Worm (Caenorhabditis elegans) whole organism, young adult: ENCODE data around the gene mesp-1.

Source experiments
- B0035.1 ChIP-seq: sonication (generic microtip); optimal IDR thresholded peaks from 2 replicates; lab custom pipeline; 2016; ENCODE audit warnings: missing genetic modification characterization, mild to moderate bottlenecking, missing compliant biosample characterization, missing genotype, missing genetic modification reagents
- F10E7.11 ChIP-seq: sonication (generic microtip); optimal IDR thresholded peaks from 2 replicates; lab custom pipeline; 2017; ENCODE audit warnings: mild to moderate bottlenecking, missing genetic modification characterization, moderate library complexity, missing compliant biosample characterization
- F22D6.2 ChIP-seq: sonication (generic microtip); optimal IDR thresholded peaks from 2 replicates; lab custom pipeline; 2016; ENCODE audit warnings: mild to moderate bottlenecking, missing genetic modification characterization, missing compliant biosample characterization
- F37B4.10 ChIP-seq: fragments of 200-800 bp; sonication (Bioruptor generic); IDR thresholded peaks from 2 replicates; pipeline ENCODE4 v1.3.6; 2022; ENCODE audit warnings: missing genetic modification characterization, missing compliant biosample characterization
- F52B5.7 ChIP-seq: sonication (generic microtip); optimal IDR thresholded peaks from 2 replicates; lab custom pipeline; 2016; ENCODE audit warnings: mild to moderate bottlenecking, missing genetic modification characterization, missing compliant biosample characterization
- F55B11.4 ChIP-seq: sonication (generic microtip); optimal IDR thresholded peaks from 2 replicates; lab custom pipeline; 2016; ENCODE audit warnings: missing compliant biosample characterization, missing genetic modification characterization, borderline replicate concordance; ENCODE audit not compliant: insufficient read depth
- K11D2.4 ChIP-seq: fragments of 200-800 bp; sonication (Bioruptor generic); IDR thresholded peaks from 2 replicates; pipeline ENCODE4 v1.3.6; 2022; ENCODE audit warnings: missing genetic modification reagents, missing genetic modification characterization, missing compliant biosample characterization
- T07F8.4 ChIP-seq: sonication (generic microtip); optimal IDR thresholded peaks from 2 replicates; lab custom pipeline; 2016; ENCODE audit warnings: mild to moderate bottlenecking, missing genetic modification characterization, moderate library complexity, missing compliant biosample characterization
- T26A5.8 ChIP-seq: sonication (generic microtip); optimal IDR thresholded peaks from 2 replicates; lab custom pipeline; 2016; ENCODE audit warnings: missing genetic modification characterization, missing compliant biosample characterization
- Y53G8AR.9 ChIP-seq: fragments of 200-800 bp; sonication (Bioruptor generic); conservative IDR thresholded peaks from 2 replicates; pipeline ENCODE4 v1.3.6; 2022; ENCODE audit warnings: missing genetic modification reagents, missing genetic modification characterization, missing compliant biosample characterization
- Y56A3A.18 ChIP-seq: fragments of 200-800 bp; sonication (Bioruptor generic); IDR thresholded peaks from 2 replicates; pipeline ENCODE4 v1.3.6; 2022; ENCODE audit warnings: missing genetic modification reagents, missing genetic modification characterization, missing compliant biosample characterization
- aptf-3 ChIP-seq: fragments of 200-800 bp; sonication (Bioruptor generic); IDR thresholded peaks from 2 replicates; pipeline ENCODE4 v1.3.6; 2022; ENCODE audit warnings: missing genetic modification characterization, missing compliant biosample characterization
- atf-7 ChIP-seq: sonication (generic microtip); optimal IDR thresholded peaks from 2 replicates; lab custom pipeline; 2017; ENCODE audit warnings: mild to moderate bottlenecking, missing genetic modification characterization, missing compliant biosample characterization
- athp-1 ChIP-seq: sonication (generic microtip); optimal IDR thresholded peaks from 2 replicates; lab custom pipeline; 2017; ENCODE audit warnings: mild to moderate bottlenecking, missing genetic modification characterization, missing compliant biosample characterization
- attf-6 ChIP-seq: fragments of 200-800 bp; sonication (Bioruptor generic); IDR thresholded peaks from 2 replicates; pipeline ENCODE4 v1.3.6; 2022; ENCODE audit warnings: missing genetic modification reagents, missing genetic modification characterization, missing compliant biosample characterization
- bed-2 ChIP-seq: fragments of 200-800 bp; sonication (Bioruptor generic); IDR thresholded peaks from 2 replicates; pipeline ENCODE4 v1.3.6; 2022; ENCODE audit warnings: missing genetic modification reagents, missing genetic modification characterization, missing compliant biosample characterization
- ccch-3 ChIP-seq: fragments of 200-800 bp; sonication (Bioruptor generic); optimal IDR thresholded peaks from 2 replicates; lab custom pipeline; 2018; ENCODE audit warnings: mild to moderate bottlenecking, missing genetic modification characterization, missing compliant biosample characterization
- cebp-2 ChIP-seq: fragments of 200-800 bp; sonication (Bioruptor generic); IDR thresholded peaks from 2 replicates; pipeline ENCODE4 v1.3.6; 2022; ENCODE audit warnings: missing genetic modification characterization, missing compliant biosample characterization
- ceh-40 ChIP-seq: fragments of 200-800 bp; sonication (Bioruptor generic); IDR thresholded peaks from 2 replicates; pipeline ENCODE4 v1.3.6; 2022; ENCODE audit warnings: missing genetic modification characterization, missing compliant biosample characterization
- ceh-58 ChIP-seq: fragments of 200-800 bp; sonication (Bioruptor generic); IDR thresholded peaks from 2 replicates; pipeline ENCODE4 v1.3.6; 2022; ENCODE audit warnings: missing genetic modification characterization, missing compliant biosample characterization
- ceh-79 ChIP-seq: sonication (generic microtip); optimal IDR thresholded peaks from 2 replicates; lab custom pipeline; 2017; ENCODE audit warnings: mild to moderate bottlenecking, missing genetic modification characterization, missing compliant biosample characterization
- ceh-91 ChIP-seq: fragments of 200-800 bp; sonication (Bioruptor generic); IDR thresholded peaks from 2 replicates; pipeline ENCODE4 v1.3.6; 2022; ENCODE audit warnings: missing genetic modification reagents, missing genetic modification characterization, missing compliant biosample characterization
- chd-7 ChIP-seq: sonication (generic microtip); optimal IDR thresholded peaks from 2 replicates; lab custom pipeline; 2016; ENCODE audit warnings: mild to moderate bottlenecking, missing genetic modification characterization, moderate library complexity, missing compliant biosample characterization
- die-1 ChIP-seq: sonication (generic microtip); optimal IDR thresholded peaks from 2 replicates; lab custom pipeline; 2016; ENCODE audit warnings: missing genotype, mild to moderate bottlenecking, missing genetic modification characterization, missing compliant biosample characterization
- dpl-1 ChIP-seq: fragments of 150-350 bp; optimal IDR thresholded peaks from 2 replicates; lab custom pipeline; 2014; ENCODE audit warnings: missing biosample characterization, missing genetic modification reagents, missing genetic modification characterization
- efl-1 ChIP-seq: fragments of 150-350 bp; optimal IDR thresholded peaks from 2 replicates; lab custom pipeline; 2014; ENCODE audit warnings: missing biosample characterization, missing genetic modification reagents, missing genetic modification characterization
- egl-44 ChIP-seq: fragments of 200-800 bp; sonication (Bioruptor generic); IDR thresholded peaks from 2 replicates; pipeline ENCODE4 v1.3.6; 2022; ENCODE audit warnings: missing genetic modification reagents, missing genetic modification characterization, missing compliant biosample characterization
- him-1 ChIP-seq: sonication (generic microtip); optimal IDR thresholded peaks from 2 replicates; lab custom pipeline; 2016; ENCODE audit warnings: missing genotype, missing genetic modification reagents, missing genetic modification characterization, missing compliant biosample characterization
- hmg-20 ChIP-seq: fragments of 200-800 bp; sonication (Bioruptor generic); IDR thresholded peaks from 2 replicates; pipeline ENCODE4 v1.3.6; 2022; ENCODE audit warnings: missing genetic modification reagents, missing genetic modification characterization, missing compliant biosample characterization
- hrde-1 ChIP-seq: sonication (generic microtip); optimal IDR thresholded peaks from 2 replicates; lab custom pipeline; 2016; ENCODE audit warnings: missing genetic modification characterization, mild to moderate bottlenecking, missing compliant biosample characterization, moderate library complexity, missing genotype, missing genetic modification reagents, borderline replicate concordance
- lag-1 ChIP-seq: fragments of 200-800 bp; sonication (Bioruptor generic); IDR thresholded peaks from 2 replicates; pipeline ENCODE4 v1.3.6; 2022; ENCODE audit warnings: missing genetic modification reagents, missing genetic modification characterization, missing compliant biosample characterization
- let-607 ChIP-seq, 2 experiments: fragments of 200-800 bp in 1 of 2; sonication (Bioruptor generic) in 1 of 2; sonication (generic microtip) in 1 of 2; optimal IDR thresholded peaks; 2 replicates each; lab custom pipeline; 2016 to 2018; ENCODE audit warnings: mild to moderate bottlenecking in 2 of 2, missing compliant biosample characterization in 2 of 2, missing genetic modification characterization in 2 of 2, moderate library complexity in 2 of 2, missing genotype in 1 of 2
- lin-26 ChIP-seq: fragments of 200-800 bp; sonication (Bioruptor generic); IDR thresholded peaks from 2 replicates; pipeline ENCODE4 v1.3.6; 2022; ENCODE audit warnings: missing genetic modification reagents, missing genetic modification characterization, missing compliant biosample characterization
- lin-40 ChIP-seq: sonication (generic microtip); optimal IDR thresholded peaks from 2 replicates; lab custom pipeline; 2016; ENCODE audit warnings: missing genetic modification characterization, mild to moderate bottlenecking, missing compliant biosample characterization, missing genotype, missing genetic modification reagents
- lir-1 ChIP-seq: fragments of 200-800 bp; sonication (Bioruptor generic); conservative IDR thresholded peaks from 2 replicates; pipeline ENCODE4 v1.3.6; 2022; ENCODE audit warnings: missing genetic modification reagents, missing genetic modification characterization, missing compliant biosample characterization
- lsy-27 ChIP-seq: sonication (generic microtip); optimal IDR thresholded peaks from 2 replicates; lab custom pipeline; 2017; ENCODE audit warnings: missing genetic modification characterization, mild to moderate bottlenecking, missing compliant biosample characterization, antibody characterized with exemption, missing genotype, borderline replicate concordance; ENCODE audit not compliant: insufficient read depth
- nfya-1 ChIP-seq: sonication (generic microtip); optimal IDR thresholded peaks from 2 replicates; lab custom pipeline; 2017; ENCODE audit warnings: antibody characterized with exemption, missing compliant biosample characterization, missing genetic modification characterization, borderline replicate concordance; ENCODE audit not compliant: insufficient read depth
- nfyb-1 ChIP-seq: fragments of 200-800 bp; sonication (Bioruptor generic); IDR thresholded peaks from 2 replicates; pipeline ENCODE4 v1.3.6; 2022; ENCODE audit warnings: missing genetic modification reagents, missing genetic modification characterization, missing compliant biosample characterization
- nhr-27 ChIP-seq: fragments of 200-800 bp; sonication (Bioruptor generic); optimal IDR thresholded peaks from 2 replicates; lab custom pipeline; 2018; ENCODE audit warnings: mild to moderate bottlenecking, missing genetic modification characterization, moderate library complexity, missing compliant biosample characterization
- nhr-80 ChIP-seq: sonication (generic microtip); optimal IDR thresholded peaks from 2 replicates; lab custom pipeline; 2016; ENCODE audit warnings: missing genetic modification characterization, missing compliant biosample characterization
- rcor-1 ChIP-seq: fragments of 200-800 bp; sonication (Bioruptor generic); IDR thresholded peaks from 2 replicates; pipeline ENCODE4 v1.3.6; 2022; ENCODE audit warnings: missing genetic modification reagents, missing genetic modification characterization, missing compliant biosample characterization
- sdz-38 ChIP-seq: sonication (generic microtip); optimal IDR thresholded peaks from 2 replicates; lab custom pipeline; 2016; ENCODE audit warnings: missing genotype, missing genetic modification characterization, missing compliant biosample characterization
- sptf-2 ChIP-seq: fragments of 200-800 bp; sonication (Bioruptor generic); optimal IDR thresholded peaks from 2 replicates; lab custom pipeline; 2018; ENCODE audit warnings: mild to moderate bottlenecking, missing genetic modification characterization, missing compliant biosample characterization
- tbp1 ChIP-seq: fragments of 200-800 bp; sonication (Bioruptor generic); optimal IDR thresholded peaks from 2 replicates; lab custom pipeline; 2018; ENCODE audit warnings: mild to moderate bottlenecking, missing genetic modification characterization, missing compliant biosample characterization
- tbx-9 ChIP-seq: sonication (generic microtip); optimal IDR thresholded peaks from 2 replicates; lab custom pipeline; 2016; ENCODE audit warnings: borderline replicate concordance, missing genetic modification characterization, inconsistent platforms, missing compliant biosample characterization
- zim-3 ChIP-seq: sonication (generic microtip); optimal IDR thresholded peaks from 2 replicates; lab custom pipeline; 2017; ENCODE audit warnings: mild to moderate bottlenecking, missing genetic modification characterization, moderate library complexity, missing compliant biosample characterization
- ztf-28 ChIP-seq: fragments of 200-800 bp; sonication (Bioruptor generic); IDR thresholded peaks from 2 replicates; pipeline ENCODE4 v1.3.6; 2022; ENCODE audit warnings: missing genetic modification reagents, missing genetic modification characterization, missing compliant biosample characterization
- ztf-3 ChIP-seq: fragments of 200-800 bp; sonication (Bioruptor generic); optimal IDR thresholded peaks from 2 replicates; lab custom pipeline; 2018; ENCODE audit warnings: mild to moderate bottlenecking, missing genetic modification characterization, missing compliant biosample characterization
- ztf-6 ChIP-seq: fragments of 200-800 bp; sonication (Bioruptor generic); IDR thresholded peaks from 2 replicates; pipeline ENCODE4 v1.3.6; 2022; ENCODE audit warnings: missing genetic modification reagents, missing genetic modification characterization, missing compliant biosample characterization

mesp-1 gene

DNA sequence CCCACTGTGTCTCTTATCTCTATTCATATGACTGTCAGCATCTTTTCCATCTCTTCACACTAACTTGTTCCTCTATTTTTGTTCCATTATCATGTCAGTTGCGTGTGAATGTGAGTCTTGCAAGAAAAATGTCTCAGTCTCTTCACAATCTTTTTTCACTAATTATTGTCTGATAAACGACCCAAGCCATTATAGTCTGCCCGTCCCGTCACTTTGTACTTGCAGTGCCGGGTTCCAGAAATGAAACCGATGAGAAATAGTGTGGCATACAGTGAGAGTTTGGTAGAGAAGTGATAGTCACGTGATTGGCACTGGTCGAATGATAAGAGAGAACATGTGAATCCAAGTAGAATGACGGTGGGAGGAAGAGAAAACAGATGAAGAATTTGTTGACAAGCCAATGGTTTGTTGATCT, 28.5 kb downstream of the mesp-1 start (continued):
- no peak for TF ChIP-seq rcor-1 (GFP tag; lab: Robert Waterston, UW)
- no peak for TF ChIP-seq lsy-27 (tag; lab: Kevin White, UChicago)
- TF ChIP-seq nfyb-1 (GFP tag; lab: Robert Waterston, UW): peak; percentile 86
- no peak for TF ChIP-seq T26A5.8 (tag; lab: Kevin White, UChicago)
- TF ChIP-seq zim-3 (tag; lab: Kevin White, UChicago): no peak
- TF ChIP-seq ccch-3: no peak
- no peak for TF ChIP-seq ztf-28 (GFP tag; lab: Robert Waterston, UW)
- TF ChIP-seq Y53G8AR.9 (GFP tag; lab: Robert Waterston, UW): peak; percentile 74; the same call in 1 of the 2 replicates
- no peak for TF ChIP-seq him-1 (tag; lab: Kevin White, UChicago)
- no peak for TF ChIP-seq F52B5.7 (tag; lab: Kevin White, UChicago)
- 0 out of 2 replicates have a peak, but pooled peaks have one; percentile 66 for TF ChIP-seq F37B4.10 (GFP tag; lab: Robert Waterston, UW)
- peak; percentile 98 for TF ChIP-seq atf-7 (tag; lab: Kevin White, UChicago)
- no peak for TF ChIP-seq lag-1 (GFP tag; lab: Robert Waterston, UW)
- TF ChIP-seq let-607 (tag; optimal IDR thresholded peaks at IDR 0.05; lab: Kevin White, UChicago): peak; percentile 29 to 90
- 0 out of 2 replicates have a peak, but pooled peaks have one; percentile 17 for TF ChIP-seq lin-26 (GFP tag; lab: Robert Waterston, UW)
- TF ChIP-seq chd-7: peak; percentile 96
- TF ChIP-seq ceh-91 (GFP tag; lab: Robert Waterston, UW): no peak
- no peak for TF ChIP-seq efl-1 (GFP tag; lab: Kevin White, UChicago)
- no peak for TF ChIP-seq hmg-20 (GFP tag; lab: Robert Waterston, UW)
- no peak for TF ChIP-seq ztf-6 (GFP tag; lab: Robert Waterston, UW)
- peak; percentile 99 for TF ChIP-seq nhr-80 (tag; lab: Kevin White, UChicago)
- TF ChIP-seq attf-6 (GFP tag; lab: Robert Waterston, UW): no peak
- peak; percentile 93 for TF ChIP-seq F22D6.2 (tag; lab: Kevin White, UChicago)
- peak; percentile 64 for TF ChIP-seq lir-1 (GFP tag; lab: Robert Waterston, UW)
- TF ChIP-seq F55B11.4: no peak
- TF ChIP-seq nhr-27 (tag; lab: Kevin White, UChicago): no peak
- no peak for TF ChIP-seq T07F8.4 (tag; lab: Kevin White, UChicago)
- TF ChIP-seq athp-1 (tag; lab: Kevin White, UChicago): no peak
- TF ChIP-seq tbx-9 (tag; lab: Kevin White, UChicago): no peak
- no peak for TF ChIP-seq Y56A3A.18 (GFP tag; lab: Robert Waterston, UW)
- no peak for TF ChIP-seq F10E7.11
- TF ChIP-seq ztf-3 (GFP tag; lab: Kevin White, UChicago): peak; percentile 61
- TF ChIP-seq ceh-40: no peak
- no peak for TF ChIP-seq ceh-79 (tag; lab: Kevin White, UChicago)
- no peak for TF ChIP-seq cebp-2 (GFP tag; lab: Robert Waterston, UW)
- TF ChIP-seq egl-44 (GFP tag; lab: Robert Waterston, UW): peak; percentile 85; the same call in 1 of the 2 replicates
- no peak for TF ChIP-seq aptf-3 (GFP tag; lab: Robert Waterston, UW)
- no peak for TF ChIP-seq sdz-38 (tag; lab: Kevin White, UChicago)
- peak; percentile 68 for TF ChIP-seq B0035.1 (tag; lab: Kevin White, UChicago)
- peak; percentile 62; the same call in 1 of the 2 replicates for TF ChIP-seq K11D2.4 (GFP tag; lab: Robert Waterston, UW)
- no peak for TF ChIP-seq ceh-58 (GFP tag; lab: Robert Waterston, UW)
- TF ChIP-seq nfya-1 (tag; lab: Kevin White, UChicago): no peak
- TF ChIP-seq die-1 (tag; lab: Kevin White, UChicago): peak; percentile 55
- no peak for TF ChIP-seq hrde-1 (tag; lab: Kevin White, UChicago)
- peak; percentile 93 for TF ChIP-seq lin-40
- TF ChIP-seq bed-2 (GFP tag; lab: Robert Waterston, UW): no peak
- TF ChIP-seq dpl-1 (GFP tag; lab: Kevin White, UChicago): no peak
- TF ChIP-seq tbp1: peak; percentile 68
- peak; percentile 22 for TF ChIP-seq sptf-2
